Fruit fly (Drosophila melanogaster): Measurements from ENCODE around the gene CG14050.

CG14050 gene

dm6 chrX:2307564-2307963 is 18.5 kb downstream of the CG14050 start (continued):
- TF ChIP-seq lov (optimal IDR thresholded peaks at IDR 0.05) (no peak), lov (GFP tag; IDR thresholded peaks at IDR 0.05) (no peak), Meics (GFP tag; optimal IDR thresholded peaks at IDR 0.05) (no peak), eve (GFP tag; optimal IDR thresholded peaks at IDR 0.05) (no peak), da (GFP tag; optimal IDR thresholded peaks at IDR 0.05) (no peak), CG2199 (GFP tag; IDR thresholded peaks at IDR 0.05) (0 out of 3 replicates have a peak, but pooled peaks have one; percentile 51), CG12071 (GFP tag; optimal IDR thresholded peaks at IDR 0.05) (no peak), unc-4 (GFP tag; IDR thresholded peaks at IDR 0.05; ENCODE audit: partially characterized antibody) (no peak), CG30020 (tag; optimal IDR thresholded peaks at IDR 0.05) (no peak), HLH3B (GFP tag; IDR thresholded peaks at IDR 0.05) (no peak), gro (GFP tag; optimal IDR thresholded peaks at IDR 0.05) (no peak), sob (GFP tag; IDR thresholded peaks at IDR 0.05) (no peak), pzg (GFP tag; optimal IDR thresholded peaks at IDR 0.05) (no peak), jumu (GFP tag; optimal IDR thresholded peaks at IDR 0.05) (no peak), Elba2 (GFP tag; optimal IDR thresholded peaks at IDR 0.05) (no peak), CG13287 (GFP tag; IDR thresholded peaks at IDR 0.05; ENCODE audit: partially characterized antibody) (no peak), oc (tag; optimal IDR thresholded peaks at IDR 0.05) (no peak), zen2 (GFP tag; IDR thresholded peaks at IDR 0.05; ENCODE audit: partially characterized antibody) (no peak), dm (GFP tag; optimal IDR thresholded peaks at IDR 0.05) (no peak), mam (GFP tag; optimal IDR thresholded peaks at IDR 0.05) (no peak), dysf (GFP tag; IDR thresholded peaks at IDR 0.05) (no peak), twi (tag; optimal IDR thresholded peaks at IDR 0.05) (no peak), CG7839 (tag; optimal IDR thresholded peaks at IDR 0.05) (no peak), B-H2 (GFP tag; optimal IDR thresholded peaks at IDR 0.05) (no peak), pros (GFP tag; optimal IDR thresholded peaks at IDR 0.05) (peak; percentile 98), Abd-B (GFP tag; optimal IDR thresholded peaks at IDR 0.05) (no peak), Adf1 (GFP tag; IDR thresholded peaks at IDR 0.05) (peak; percentile 28; the same call in 1 of the 2 replicates), onecut (GFP tag; IDR thresholded peaks at IDR 0.05) (0 out of 2 replicates have a peak, but pooled peaks have one; percentile 9), lab (GFP tag; optimal IDR thresholded peaks at IDR 0.05) (no peak), Dip2 (GFP tag; IDR thresholded peaks at IDR 0.05) (no peak), CG8359 (GFP tag; optimal IDR thresholded peaks at IDR 0.05; ENCODE audit: borderline replicate concordance) (no peak), CG2712 (tag; optimal IDR thresholded peaks at IDR 0.05) (no peak), hth (optimal IDR thresholded peaks at IDR 0.05) (no peak), CG11723 (GFP tag; optimal IDR thresholded peaks at IDR 0.05) (no peak), slp2 (GFP tag; optimal IDR thresholded peaks at IDR 0.05) (no peak), CG16815 (GFP tag; optimal IDR thresholded peaks at IDR 0.05) (no peak), Xbp1 (GFP tag; optimal IDR thresholded peaks at IDR 0.05) (no peak), fru (optimal IDR thresholded peaks at IDR 0.05) (no peak), rib (GFP tag; IDR thresholded peaks at IDR 0.05) (no peak), gfzf (GFP tag; optimal IDR thresholded peaks at IDR 0.05) (no peak), CG7987 (GFP tag; optimal IDR thresholded peaks at IDR 0.05) (no peak), pita (GFP tag; optimal IDR thresholded peaks at IDR 0.05) (no peak), sc (optimal IDR thresholded peaks at IDR 0.05) (no peak), sc (GFP tag; optimal IDR thresholded peaks at IDR 0.05) (no peak), CG14667 (GFP tag; IDR thresholded peaks at IDR 0.05) (no peak), Opbp (GFP tag; IDR thresholded peaks at IDR 0.05; ENCODE audit: partially characterized antibody) (no peak), vfl (GFP tag; optimal IDR thresholded peaks at IDR 0.05) (no peak), CG11696 (GFP tag; IDR thresholded peaks at IDR 0.05) (no peak), shn (GFP tag; optimal IDR thresholded peaks at IDR 0.05) (no peak), seq (GFP tag; IDR thresholded peaks at IDR 0.05) (no peak), CG10979 (tag; optimal IDR thresholded peaks at IDR 0.05) (no peak), CG15269 (tag; optimal IDR thresholded peaks at IDR 0.05) (no peak), CkIIα-i1 (GFP tag; IDR thresholded peaks at IDR 0.05) (no peak)
